Fruit fly (Drosophila melanogaster) whole organism, embryonic: ENCODE measurements around the gene CG6066.

ENCODE experiments used
- Abd-B ChIP-seq: fragments of 200-800 bp; sonication (Bioruptor generic); optimal IDR thresholded peaks from 2 replicates; lab custom pipeline; 2018; ENCODE audit warnings: missing biosample characterization, mild to moderate bottlenecking, missing genetic modification characterization, moderate library complexity
- Atf-2 ChIP-seq: fragments of 200-800 bp; sonication (Bioruptor generic); optimal IDR thresholded peaks from 2 replicates; lab custom pipeline; 2016; ENCODE audit warnings: missing biosample characterization, missing genetic modification characterization
- Awh ChIP-seq: fragments of 200-800 bp; sonication (Bioruptor generic); IDR thresholded peaks from 2 replicates; pipeline ENCODE4, ENCODE4 v1.3.6; 2022; ENCODE audit warnings: missing biosample characterization, missing genetic modification characterization
- CG10565 ChIP-seq: fragments of 200-800 bp; sonication (Bioruptor generic); optimal IDR thresholded peaks from 3 replicates; lab custom pipeline; 2016; ENCODE audit warnings: missing biosample characterization, mild to moderate bottlenecking, missing genetic modification characterization
- CG10654 ChIP-seq: fragments of 200-800 bp; sonication (Bioruptor generic); optimal IDR thresholded peaks from 2 replicates; lab custom pipeline; 2016; ENCODE audit warnings: missing biosample characterization, missing genetic modification characterization
- CG12155 ChIP-seq: fragments of 200-800 bp; sonication (Bioruptor generic); optimal IDR thresholded peaks from 3 replicates; lab custom pipeline; 2016; ENCODE audit warnings: missing biosample characterization, missing genetic modification characterization
- CG12299 ChIP-seq: fragments of 200-800 bp; sonication (Bioruptor generic); optimal IDR thresholded peaks from 2 replicates; lab custom pipeline; 2018; ENCODE audit warnings: missing biosample characterization, mild to moderate bottlenecking, missing genetic modification characterization
- CG13296 ChIP-seq: fragments of 200-800 bp; sonication (Bioruptor generic); optimal IDR thresholded peaks from 3 replicates; lab custom pipeline; 2018; ENCODE audit warnings: missing biosample characterization, mild to moderate bottlenecking, missing genetic modification characterization
- CG1603 ChIP-seq: fragments of 200-800 bp; sonication (Bioruptor generic); optimal IDR thresholded peaks from 2 replicates; lab custom pipeline; 2019; ENCODE audit warnings: missing biosample characterization, mild to moderate bottlenecking, missing genetic modification characterization, moderate library complexity
- CG2120 ChIP-seq: fragments of 200-800 bp; sonication (Bioruptor generic); optimal IDR thresholded peaks from 3 replicates; lab custom pipeline; 2016; ENCODE audit warnings: missing biosample characterization, missing genetic modification characterization
- CG30403 ChIP-seq: fragments of 200-800 bp; sonication (Bioruptor generic); optimal IDR thresholded peaks from 3 replicates; lab custom pipeline; 2016; ENCODE audit warnings: missing biosample characterization, missing genetic modification characterization
- CG31388 ChIP-seq: fragments of 200-800 bp; sonication (Bioruptor generic); optimal IDR thresholded peaks from 2 replicates; lab custom pipeline; 2016; ENCODE audit warnings: missing biosample characterization, missing genetic modification characterization
- CG32532 ChIP-seq: fragments of 200-800 bp; sonication (Bioruptor generic); IDR thresholded peaks from 2 replicates; pipeline ENCODE4 v1.3.6; 2022; ENCODE audit warnings: missing biosample characterization, missing genetic modification characterization
- CG4282 ChIP-seq: fragments of 200-800 bp; sonication (Bioruptor generic); optimal IDR thresholded peaks from 2 replicates; lab custom pipeline; 2016; ENCODE audit warnings: missing biosample characterization, missing genetic modification characterization
- CG4328 ChIP-seq: fragments of 200-800 bp; sonication (Bioruptor generic); optimal IDR thresholded peaks from 3 replicates; lab custom pipeline; 2017; ENCODE audit warnings: missing biosample characterization, missing genetic modification reagents, missing genetic modification characterization
- CG4820 ChIP-seq: fragments of 200-800 bp; sonication (Bioruptor generic); optimal IDR thresholded peaks from 3 replicates; lab custom pipeline; 2016; ENCODE audit warnings: missing biosample characterization, missing genetic modification characterization
- CG6765 ChIP-seq: fragments of 200-800 bp; sonication (Bioruptor generic); optimal IDR thresholded peaks from 3 replicates; lab custom pipeline; 2017; ENCODE audit warnings: missing biosample characterization, mild to moderate bottlenecking, missing genetic modification characterization
- CG6813 ChIP-seq: fragments of 200-800 bp; sonication (Bioruptor generic); optimal IDR thresholded peaks from 2 replicates; lab custom pipeline; 2017; ENCODE audit warnings: missing biosample characterization, missing genetic modification characterization, mild to moderate bottlenecking, moderate library complexity, missing genetic modification reagents
- CG6854 ChIP-seq: fragments of 200-800 bp; sonication (Bioruptor generic); optimal IDR thresholded peaks from 3 replicates; lab custom pipeline; 2017; ENCODE audit warnings: missing biosample characterization, mild to moderate bottlenecking, missing genetic modification characterization
- CG7372 ChIP-seq: fragments of 200-800 bp; sonication (Bioruptor generic); IDR thresholded peaks from 2 replicates; pipeline ENCODE4 v1.3.6; 2022; ENCODE audit warnings: missing biosample characterization, missing genetic modification characterization
- HHEX ChIP-seq: fragments of 200-800 bp; sonication (Bioruptor generic); optimal IDR thresholded peaks from 3 replicates; lab custom pipeline; 2017; ENCODE audit warnings: missing biosample characterization, mild to moderate bottlenecking, missing genetic modification characterization, missing genetic modification reagents
- Hr39 ChIP-seq: fragments of >200 bp; optimal IDR thresholded peaks from 2 replicates; lab custom pipeline; 2017
- Kr ChIP-seq: fragments of 200-800 bp; sonication (Bioruptor generic); optimal IDR thresholded peaks from 2 replicates; lab custom pipeline; 2017; ENCODE audit warnings: missing biosample characterization, mild to moderate bottlenecking, missing genetic modification characterization
- MESR4 ChIP-seq: fragments of 200-800 bp; sonication (Bioruptor generic); optimal IDR thresholded peaks from 2 replicates; lab custom pipeline; 2018; ENCODE audit warnings: missing biosample characterization, mild to moderate bottlenecking, missing genetic modification characterization, moderate library complexity
- Med ChIP-seq: fragments of 200-800 bp; sonication (Bioruptor generic); peaks from one replicate; lab custom pipeline; 2016; ENCODE audit warnings: missing biosample characterization, missing genetic modification characterization, mild to moderate bottlenecking, inconsistent platforms, moderate library complexity
- Myb ChIP-seq: fragments of 200-800 bp; sonication (Bioruptor generic); optimal IDR thresholded peaks from 2 replicates; lab custom pipeline; 2016; ENCODE audit warnings: missing biosample characterization, missing genetic modification characterization
- Oli ChIP-seq: fragments of 200-800 bp; sonication (Bioruptor generic); optimal IDR thresholded peaks from 2 replicates; lab custom pipeline; 2018; ENCODE audit warnings: missing biosample characterization, mild to moderate bottlenecking, missing genetic modification characterization, moderate library complexity
- Six4 ChIP-seq: fragments of 200-800 bp; sonication (Bioruptor generic); optimal IDR thresholded peaks from 2 replicates; lab custom pipeline; 2016; ENCODE audit warnings: missing biosample characterization, missing genetic modification characterization
- al ChIP-seq: fragments of 200-800 bp; sonication (Bioruptor generic); IDR thresholded peaks from 2 replicates; pipeline ENCODE4 v1.3.6; 2022; ENCODE audit warnings: missing biosample characterization, missing genetic modification characterization
- aop ChIP-seq: fragments of 200-800 bp; sonication (Bioruptor generic); IDR thresholded peaks from 2 replicates; pipeline ENCODE4 v1.3.6; 2022; ENCODE audit warnings: missing biosample characterization, missing genetic modification characterization
- ase ChIP-seq: fragments of 200-800 bp; sonication (Bioruptor generic); IDR thresholded peaks from 3 replicates; pipeline ENCODE4 v1.3.6; 2022; ENCODE audit warnings: missing biosample characterization, missing genetic modification characterization
- bigmax ChIP-seq: fragments of 200-800 bp; sonication (Bioruptor generic); optimal IDR thresholded peaks from 2 replicates; lab custom pipeline; 2018; ENCODE audit warnings: missing biosample characterization, mild to moderate bottlenecking, missing genetic modification characterization
- bsh ChIP-seq, 2 experiments: fragments of 200-800 bp; sonication (Bioruptor generic); optimal IDR thresholded peaks; 2 replicates each; lab custom pipeline; 2017 to 2018; ENCODE audit warnings: mild to moderate bottlenecking in 2 of 2, missing biosample characterization in 2 of 2, missing genetic modification characterization in 2 of 2, moderate library complexity in 1 of 2
- cad ChIP-seq: fragments of >200 bp; optimal IDR thresholded peaks from 2 replicates; lab custom pipeline; 2017; ENCODE audit warnings: missing biosample characterization, missing genetic modification characterization
- crp ChIP-seq, 2 experiments: fragments of 200-800 bp; sonication (Bioruptor generic); optimal IDR thresholded peaks; 2 replicates in 1 of 2; 3 replicates in 1 of 2; lab custom pipeline; 2017; ENCODE audit warnings: missing biosample characterization in 2 of 2, missing genetic modification characterization in 2 of 2, mild to moderate bottlenecking in 1 of 2, moderate library complexity in 1 of 2
- cwo ChIP-seq: fragments of 200-800 bp; sonication (Bioruptor generic); optimal IDR thresholded peaks from 3 replicates; lab custom pipeline; 2017; ENCODE audit warnings: missing biosample characterization, missing genetic modification characterization, mild to moderate bottlenecking, moderate library complexity, missing genetic modification reagents
- dan ChIP-seq: fragments of 200-800 bp; sonication (Bioruptor generic); IDR thresholded peaks from 2 replicates; pipeline ENCODE4 v1.3.6; 2022; ENCODE audit warnings: missing biosample characterization, missing genetic modification characterization
- danr ChIP-seq: fragments of 200-800 bp; sonication (Bioruptor generic); IDR thresholded peaks from 2 replicates; pipeline ENCODE4 v1.3.6; 2022; ENCODE audit warnings: missing biosample characterization, missing genetic modification characterization
- dimm ChIP-seq: fragments of 200-800 bp; sonication (Bioruptor generic); IDR thresholded peaks from 2 replicates; pipeline ENCODE4 v1.3.6; 2022; ENCODE audit warnings: missing biosample characterization, missing genetic modification characterization
- fu2 ChIP-seq: fragments of 200-800 bp; sonication (Bioruptor generic); optimal IDR thresholded peaks from 2 replicates; lab custom pipeline; 2016; ENCODE audit warnings: missing biosample characterization, missing genetic modification characterization
- gsb ChIP-seq: fragments of 200-800 bp; sonication (Bioruptor generic); IDR thresholded peaks from 2 replicates; pipeline ENCODE4 v1.3.6; 2022; ENCODE audit warnings: missing biosample characterization, missing genetic modification characterization
- gsb-n ChIP-seq: fragments of 200-800 bp; sonication (Bioruptor generic); optimal IDR thresholded peaks from 3 replicates; lab custom pipeline; 2018; ENCODE audit warnings: missing biosample characterization, mild to moderate bottlenecking, missing genetic modification characterization
- shn ChIP-seq: fragments of 200-800 bp; sonication (Bioruptor generic); optimal IDR thresholded peaks from 3 replicates; lab custom pipeline; 2016; ENCODE audit warnings: missing biosample characterization, missing genetic modification characterization
- slbo ChIP-seq: fragments of 200-800 bp; sonication (Bioruptor generic); IDR thresholded peaks from 2 replicates; pipeline ENCODE4 v1.3.6; 2022; ENCODE audit warnings: missing biosample characterization, missing genetic modification characterization
- ssp ChIP-seq: fragments of 200-800 bp; sonication (Bioruptor generic); IDR thresholded peaks from 2 replicates; pipeline ENCODE4 v1.3.6; 2022; ENCODE audit warnings: missing biosample characterization, missing genetic modification characterization
- tap ChIP-seq: fragments of 200-800 bp; optimal IDR thresholded peaks from 3 replicates; lab custom pipeline; 2019; ENCODE audit warnings: missing biosample characterization, mild to moderate bottlenecking, missing genetic modification characterization, moderate library complexity
- tgo ChIP-seq: fragments of 200-800 bp; sonication (Bioruptor generic); IDR thresholded peaks from 3 replicates; pipeline ENCODE4 v1.3.6; 2022; ENCODE audit warnings: missing biosample characterization, missing genetic modification characterization
- tio ChIP-seq: fragments of 200-800 bp; sonication (Bioruptor generic); optimal IDR thresholded peaks from 2 replicates; lab custom pipeline; 2017; ENCODE audit warnings: missing biosample characterization, missing genetic modification characterization, inconsistent platforms
- trem ChIP-seq: fragments of 200-800 bp; optimal IDR thresholded peaks from 3 replicates; lab custom pipeline; 2019; ENCODE audit warnings: missing biosample characterization, mild to moderate bottlenecking, missing genetic modification characterization, moderate library complexity
- tx ChIP-seq: fragments of 200-800 bp; sonication (Bioruptor generic); optimal IDR thresholded peaks from 2 replicates; lab custom pipeline; 2016; ENCODE audit warnings: missing biosample characterization, missing genetic modification characterization
- usp ChIP-seq: fragments of >200 bp; optimal IDR thresholded peaks from 2 replicates; lab custom pipeline; 2017; ENCODE audit warnings: missing biosample characterization, missing genetic modification characterization
- vvl ChIP-seq: fragments of 200-800 bp; sonication (Bioruptor generic); IDR thresholded peaks from 2 replicates; pipeline ENCODE4 v1.3.6; 2022; ENCODE audit warnings: missing biosample characterization, missing genetic modification characterization
- z ChIP-seq: fragments of 200-800 bp; sonication (Bioruptor generic); IDR thresholded peaks from 3 replicates; pipeline ENCODE4 v1.3.6; 2022; ENCODE audit warnings: missing biosample characterization, missing genetic modification characterization

Gene CG6066

DNA sequence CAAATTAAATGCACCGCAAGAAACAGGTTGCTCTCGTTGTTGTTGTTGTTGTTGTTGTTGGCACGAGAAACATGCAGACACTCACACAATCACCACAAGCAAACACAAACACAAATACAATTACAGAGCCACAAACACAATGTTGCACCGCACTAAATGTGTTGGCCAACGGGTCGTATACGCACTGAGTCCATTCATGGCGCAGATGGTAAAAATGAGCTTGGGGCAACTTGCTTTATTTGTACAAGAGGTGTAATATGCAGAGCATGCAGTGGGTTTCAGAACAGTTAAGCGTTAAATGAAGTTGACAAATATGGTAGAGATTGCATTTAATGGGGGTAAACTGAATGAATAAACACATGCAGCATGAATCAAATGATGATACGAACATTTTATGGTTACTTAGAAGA lies 21.4 kb upstream of the CG6066 start (continued):
- TF ChIP-seq CG2120 (GFP tag; lab: Kevin White, UChicago) (no peak), vvl (peak; percentile 41; the same call in 1 of the 2 replicates), CG30403 (GFP tag; lab: Kevin White, UChicago) (no peak), Six4 (GFP tag; lab: Kevin White, UChicago) (no peak), Atf-2 (GFP tag; lab: Kevin White, UChicago) (no peak), cad (GFP tag; lab: Kevin White, UChicago) (no peak), ssp (GFP tag; lab: Robert Waterston, UW) (no peak), CG12155 (GFP tag; lab: Kevin White, UChicago) (no peak), fu2 (GFP tag; lab: Kevin White, UChicago) (no peak), MESR4 (GFP tag; lab: Kevin White, UChicago) (no peak), shn (no peak), Oli (no peak), Med (GFP tag; lab: Kevin White, UChicago) (peak; percentile 80), dimm (no peak), danr (GFP tag; lab: Robert Waterston, UW) (no peak), CG7372 (peak; percentile 41), z (GFP tag; lab: Robert Waterston, UW) (no peak), CG6854 (GFP tag; lab: Kevin White, UChicago) (no peak), tx (GFP tag; lab: Kevin White, UChicago) (no peak), Hr39 (lab: Kevin White, UChicago) (no peak), tio (GFP tag; lab: Kevin White, UChicago) (no peak), CG13296 (no peak), CG10565 (GFP tag; lab: Kevin White, UChicago) (no peak), CG10654 (GFP tag; lab: Kevin White, UChicago) (peak; percentile 42), CG1603 (peak; percentile 68), gsb-n (tag; lab: Kevin White, UChicago) (peak; percentile 38), CG31388 (GFP tag; lab: Kevin White, UChicago) (no peak), trem (no peak), dan (GFP tag; lab: Robert Waterston, UW) (no peak), CG6813 (peak; percentile 36), al (GFP tag; lab: Robert Waterston, UW) (no peak), tgo (GFP tag; lab: Robert Waterston, UW) (no peak), gsb (GFP tag; lab: Robert Waterston, UW) (no peak), Awh (peak; percentile 11; the same call in 1 of the 2 replicates), Myb (no peak), CG12299 (peak; percentile 44), slbo (GFP tag; lab: Robert Waterston, UW) (no peak), bigmax (peak; percentile 23), CG4328 (GFP tag; lab: Kevin White, UChicago) (peak; percentile 38), bsh (GFP tag; optimal IDR thresholded peaks at IDR 0.05; lab: Kevin White, UChicago) (peak in 1 of 2 experiments; percentile 68), CG4282 (GFP tag; lab: Kevin White, UChicago) (no peak), usp (no peak), Abd-B (GFP tag; lab: Kevin White, UChicago) (no peak), cwo (peak; percentile 2), ase (GFP tag; lab: Robert Waterston, UW) (no peak), CG6765 (GFP tag; lab: Kevin White, UChicago) (no peak), CG32532 (GFP tag; lab: Robert Waterston, UW) (no peak), CG4820 (no peak), aop (GFP tag; lab: Robert Waterston, UW) (no peak), tap (tag; lab: Kevin White, UChicago) (no peak), Kr (GFP tag; lab: Kevin White, UChicago) (no peak), crp (GFP tag; optimal IDR thresholded peaks at IDR 0.05; lab: Kevin White, UChicago) (no peak), HHEX (no peak)
